Worm (Caenorhabditis elegans) whole organism, L1 larva: ENCODE measurements around the gene nhr-152.

ENCODE experiments used
- C34B4.2 ChIP-seq: sonication (generic microtip); optimal IDR thresholded peaks from 2 replicates; lab custom pipeline; 2017; ENCODE audit warnings: mild to moderate bottlenecking, missing genetic modification characterization, missing compliant biosample characterization
- F16B12.6 ChIP-seq: fragments of 150-350 bp; optimal IDR thresholded peaks from 2 replicates; lab custom pipeline; 2014; ENCODE audit warnings: missing biosample characterization, missing genetic modification characterization
- alr-1 ChIP-seq: fragments of 200-800 bp; sonication (Bioruptor generic); optimal IDR thresholded peaks from 2 replicates; lab custom pipeline; 2018; ENCODE audit warnings: borderline replicate concordance, mild to moderate bottlenecking, missing genetic modification characterization, missing compliant biosample characterization
- blmp-1 ChIP-seq: fragments of 150-350 bp; optimal IDR thresholded peaks from 2 replicates; lab custom pipeline; 2014; ENCODE audit warnings: missing biosample characterization, missing genetic modification characterization
- ceh-63 ChIP-seq: fragments of 200-800 bp; sonication (Bioruptor generic); optimal IDR thresholded peaks from 2 replicates; lab custom pipeline; 2018; ENCODE audit warnings: mild to moderate bottlenecking, missing genetic modification characterization, missing compliant biosample characterization
- ceh-8 ChIP-seq: fragments of 200-800 bp; sonication (Bioruptor generic); optimal IDR thresholded peaks from 2 replicates; lab custom pipeline; 2018; ENCODE audit warnings: mild to moderate bottlenecking, missing genetic modification characterization, moderate library complexity, missing compliant biosample characterization
- ceh-82 ChIP-seq, 3 experiments: fragments of 150-350 bp in 1 of 3; sonication (generic microtip) in 2 of 3; optimal IDR thresholded peaks; 2 replicates each; lab custom pipeline; 2014 to 2017; ENCODE audit warnings: missing biosample characterization in 3 of 3, missing genetic modification characterization in 3 of 3
- ceh-88 ChIP-seq: fragments of 200-800 bp; sonication (Bioruptor generic); IDR thresholded peaks from 2 replicates; pipeline ENCODE4 v1.3.6; 2022; ENCODE audit warnings: missing genetic modification characterization, missing compliant biosample characterization
- dpl-1 ChIP-seq, 3 experiments: fragments of 150-350 bp in 2 of 3; sonication (generic microtip) in 1 of 3; optimal IDR thresholded peaks; 2 replicates each; lab custom pipeline; 2014 to 2017; ENCODE audit warnings: missing biosample characterization in 3 of 3, missing genetic modification characterization in 3 of 3, missing genetic modification reagents in 3 of 3
- efl-1 ChIP-seq, 4 experiments: fragments of 150-350 bp; optimal IDR thresholded peaks in 3 of 4; peaks in 1 of 4; 1 replicate in 1 of 4; 2 replicates in 3 of 4; lab custom pipeline; 2014; ENCODE audit warnings: missing biosample characterization in 2 of 4, missing genetic modification characterization in 2 of 4, missing genetic modification reagents in 2 of 4
- egl-27 ChIP-seq, 2 experiments: fragments of 150-350 bp in 1 of 2; sonication (generic microtip); optimal IDR thresholded peaks; 3 replicates each; lab custom pipeline; 2017 to 2018; ENCODE audit warnings: missing biosample characterization in 2 of 2, missing genetic modification characterization in 2 of 2, missing genetic modification reagents in 2 of 2
- elt-2 ChIP-seq: sonication (generic microtip); optimal IDR thresholded peaks from 2 replicates; lab custom pipeline; 2016; ENCODE audit warnings: missing genetic modification characterization, mild to moderate bottlenecking, inconsistent platforms, missing compliant biosample characterization, missing genetic modification reagents
- fkh-10 ChIP-seq: sonication (generic microtip); optimal IDR thresholded peaks from 2 replicates; lab custom pipeline; 2017; ENCODE audit warnings: missing biosample characterization, missing genetic modification reagents, missing genetic modification characterization
- fos-1 ChIP-seq: fragments of 150-350 bp; optimal IDR thresholded peaks from 2 replicates; lab custom pipeline; 2014; ENCODE audit warnings: missing biosample characterization, missing genetic modification characterization
- grh-1 ChIP-seq: fragments of 200-800 bp; sonication (Bioruptor generic); IDR thresholded peaks from 2 replicates; pipeline ENCODE4 v1.3.6; 2022; ENCODE audit warnings: missing genetic modification reagents, missing genetic modification characterization, missing compliant biosample characterization
- hlh-17 ChIP-seq: fragments of 200-800 bp; sonication (Bioruptor generic); optimal IDR thresholded peaks from 2 replicates; lab custom pipeline; 2018; ENCODE audit warnings: missing genetic modification characterization, mild to moderate bottlenecking, missing compliant biosample characterization, moderate library complexity, borderline replicate concordance
- hlh-4 ChIP-seq: sonication (generic microtip); optimal IDR thresholded peaks from 2 replicates; lab custom pipeline; 2016; ENCODE audit warnings: mild to moderate bottlenecking, missing genetic modification characterization, missing compliant biosample characterization
- irx-1 ChIP-seq: sonication (generic microtip); optimal IDR thresholded peaks from 2 replicates; lab custom pipeline; 2016; ENCODE audit warnings: missing genetic modification characterization, missing compliant biosample characterization
- lin-13 ChIP-seq: fragments of 150-350 bp; optimal IDR thresholded peaks from 2 replicates; lab custom pipeline; 2014; ENCODE audit warnings: missing biosample characterization, missing genetic modification reagents, missing genetic modification characterization
- lin-14 ChIP-seq: fragments of 200-800 bp; sonication (Bioruptor generic); optimal IDR thresholded peaks from 2 replicates; lab custom pipeline; 2018; ENCODE audit warnings: mild to moderate bottlenecking, missing genetic modification characterization, moderate library complexity, missing compliant biosample characterization
- lin-15B ChIP-seq: fragments of 150-350 bp; sonication (generic microtip); optimal IDR thresholded peaks from 3 replicates; lab custom pipeline; 2014; ENCODE audit warnings: missing biosample characterization, missing genetic modification characterization
- lir-3 ChIP-seq: sonication (generic microtip); optimal IDR thresholded peaks from 2 replicates; lab custom pipeline; 2016; ENCODE audit warnings: mild to moderate bottlenecking, missing genetic modification characterization, moderate library complexity, missing compliant biosample characterization; ENCODE audit not compliant: poor library complexity
- mdl-1 ChIP-seq, 2 experiments: fragments of 150-350 bp; optimal IDR thresholded peaks; 2 replicates each; lab custom pipeline; 2014 to 2017; ENCODE audit warnings: missing biosample characterization in 2 of 2, missing genetic modification characterization in 2 of 2, inconsistent platforms in 1 of 2
- nhr-12 ChIP-seq: sonication (generic microtip); optimal IDR thresholded peaks from 2 replicates; lab custom pipeline; 2017; ENCODE audit warnings: missing biosample characterization, missing genetic modification characterization
- nhr-19 ChIP-seq: fragments of 200-800 bp; sonication (Bioruptor generic); conservative IDR thresholded peaks from 2 replicates; pipeline ENCODE4 v1.3.6; 2022; ENCODE audit warnings: missing genetic modification characterization, missing compliant biosample characterization
- nhr-20 ChIP-seq: sonication (generic microtip); optimal IDR thresholded peaks from 2 replicates; lab custom pipeline; 2016; ENCODE audit warnings: mild to moderate bottlenecking, missing genetic modification characterization, missing compliant biosample characterization
- nhr-76 ChIP-seq: sonication (generic microtip); optimal IDR thresholded peaks from 2 replicates; lab custom pipeline; 2017; ENCODE audit warnings: missing biosample characterization, missing genetic modification characterization
- nhr-84 ChIP-seq: sonication (generic microtip); optimal IDR thresholded peaks from 2 replicates; lab custom pipeline; 2017; ENCODE audit warnings: missing biosample characterization, missing genetic modification characterization
- rnt-1 ChIP-seq: sonication (generic microtip); optimal IDR thresholded peaks from 2 replicates; lab custom pipeline; 2016; ENCODE audit warnings: mild to moderate bottlenecking, missing genetic modification characterization, moderate library complexity, missing compliant biosample characterization
- snpc-4 ChIP-seq: fragments of 150-350 bp; optimal IDR thresholded peaks from 2 replicates; lab custom pipeline; 2014; ENCODE audit warnings: missing biosample characterization, missing genetic modification characterization
- swsn-7 ChIP-seq: sonication (generic microtip); optimal IDR thresholded peaks from 2 replicates; lab custom pipeline; 2016; ENCODE audit warnings: missing genetic modification characterization, missing compliant biosample characterization
- unc-30 ChIP-seq: sonication (generic microtip); optimal IDR thresholded peaks from 2 replicates; lab custom pipeline; 2017; ENCODE audit warnings: missing biosample characterization, missing genetic modification characterization
- unc-98 ChIP-seq: fragments of 200-800 bp; sonication (Bioruptor generic); IDR thresholded peaks from 2 replicates; pipeline ENCODE4 v1.3.6; 2022; ENCODE audit warnings: missing genetic modification characterization, missing compliant biosample characterization
- zip-4 ChIP-seq: fragments of 200-800 bp; sonication (Bioruptor generic); optimal IDR thresholded peaks from 2 replicates; lab custom pipeline; 2018; ENCODE audit warnings: mild to moderate bottlenecking, missing genetic modification characterization, moderate library complexity, missing compliant biosample characterization
- ztf-11 ChIP-seq, 2 experiments: sonication (generic microtip); optimal IDR thresholded peaks; 2 replicates each; lab custom pipeline; 2016 to 2017; ENCODE audit warnings: missing genetic modification characterization in 2 of 2, missing biosample characterization in 1 of 2, missing compliant biosample characterization in 1 of 2
- ztf-4 ChIP-seq: fragments of 150-350 bp; optimal IDR thresholded peaks from 2 replicates; lab custom pipeline; 2014; ENCODE audit warnings: missing biosample characterization, missing genetic modification characterization

nhr-152 gene

DNA sequence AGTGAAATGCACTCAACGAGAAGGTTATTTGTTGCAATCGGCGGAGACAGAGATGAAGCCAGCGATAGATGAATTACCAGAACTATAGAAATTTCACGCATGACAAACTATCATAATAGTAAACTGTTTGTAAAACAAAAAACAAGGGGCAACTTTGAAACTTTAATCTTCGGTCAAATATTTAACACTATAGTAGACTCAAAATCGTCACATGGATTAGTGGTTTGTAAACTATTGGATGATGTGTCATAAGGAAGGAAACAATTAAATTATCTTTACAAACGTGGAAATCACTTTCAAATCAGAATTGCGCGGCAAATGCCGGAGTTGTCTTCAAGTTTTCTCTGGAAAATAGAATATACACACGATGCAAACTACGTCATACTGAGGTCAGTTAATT lies 31.5 kb downstream of the nhr-152 start, which contains the start of gene ZK105.5:
Gene ZK105.5 (minus strand): TSS at position 101 of the 400 bp plus-strand sequence.
- TF ChIP-seq blmp-1 (tag; lab: Kevin White, UChicago) (no peak), nhr-12 (tag; lab: Kevin White, UChicago) (no peak), ceh-82 (tag; optimal IDR thresholded peaks at IDR 0.05; lab: Kevin White, UChicago) (no peak), zip-4 (GFP tag; lab: Kevin White, UChicago) (no peak), fos-1 (tag; lab: Kevin White, UChicago) (no peak), hlh-17 (no peak), snpc-4 (tag; lab: Kevin White, UChicago) (no peak), fkh-10 (GFP tag; lab: Kevin White, UChicago) (no peak), F16B12.6 (no peak), grh-1 (no peak), swsn-7 (tag; lab: Kevin White, UChicago) (no peak), unc-98 (GFP tag; lab: Robert Waterston, UW) (no peak), mdl-1 (tag; optimal IDR thresholded peaks at IDR 0.05; lab: Kevin White, UChicago) (no peak), unc-30 (tag; lab: Kevin White, UChicago) (no peak), nhr-76 (tag; lab: Kevin White, UChicago) (no peak), lir-3 (no peak), ceh-88 (GFP tag; lab: Robert Waterston, UW) (no peak)

DNA sequence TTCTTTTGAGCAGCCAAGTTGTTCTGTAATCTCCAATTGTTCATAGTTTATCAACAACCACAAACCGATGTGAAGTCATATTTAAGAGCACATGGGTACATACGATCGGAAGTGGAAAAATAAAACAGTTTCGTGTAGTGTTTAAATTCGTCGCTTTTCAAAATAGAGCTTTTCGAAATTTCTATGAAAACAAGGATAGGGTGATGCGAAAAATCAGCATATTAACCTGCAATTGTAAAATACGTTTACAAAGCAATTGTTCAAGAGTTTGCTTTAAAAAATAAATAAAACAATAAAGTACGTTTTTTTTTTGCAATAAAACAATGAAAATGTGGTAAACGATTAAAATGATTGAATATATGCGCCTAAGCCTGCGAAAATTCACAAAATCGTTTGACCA lies 35.8 kb downstream of the nhr-152 start, which contains the start of gene ZK105.14:
Gene ZK105.14 (minus strand): TSS at position 101 of the 400 bp plus-strand sequence.
- TF ChIP-seq unc-30 (tag; lab: Kevin White, UChicago) (no peak), mdl-1 (tag; optimal IDR thresholded peaks at IDR 0.05; lab: Kevin White, UChicago) (no peak), egl-27 (tag; optimal IDR thresholded peaks at IDR 0.05; lab: Kevin White, UChicago) (no peak), nhr-20 (tag; lab: Kevin White, UChicago) (no peak), ceh-88 (GFP tag; lab: Robert Waterston, UW) (no peak), C34B4.2 (tag; lab: Kevin White, UChicago) (no peak), grh-1 (no peak), nhr-19 (no peak)
- TF ChIP-seq, all 84 proteins: peak for 0

DNA sequence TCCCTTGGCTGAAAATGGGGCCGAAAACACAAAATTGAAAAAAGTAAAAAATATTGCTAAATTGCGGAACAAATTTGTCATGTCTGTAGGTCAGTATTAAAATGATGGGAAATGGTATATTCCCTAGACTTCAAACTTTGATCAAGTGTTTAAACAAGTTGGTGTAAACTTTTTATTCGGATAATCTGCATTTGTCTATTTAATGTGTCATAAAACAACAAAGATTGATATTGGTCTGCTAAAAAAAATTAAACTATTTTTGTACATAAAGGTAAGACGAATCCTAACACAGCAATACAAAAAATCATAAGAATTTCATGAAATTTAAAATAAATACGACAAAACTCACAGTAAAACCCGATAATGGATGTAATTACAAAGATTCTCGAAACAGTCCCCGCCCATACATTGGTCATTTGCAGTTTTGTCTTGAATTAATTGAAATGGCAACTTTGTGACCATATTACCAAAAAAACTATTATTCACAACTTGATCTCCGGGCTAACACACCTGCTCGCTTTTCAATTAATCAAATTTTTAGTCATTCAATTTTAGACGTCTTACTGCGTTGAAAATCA lies 37.9 kb downstream of the nhr-152 start, which contains the start of the genes ZK105.6 and ZK105.8:
Gene ZK105.6 (minus strand): TSS at position 101 of the 578 bp plus-strand sequence.
Gene ZK105.8 (plus strand): TSS at position 528 of the 578 bp plus-strand sequence.
- TF ChIP-seq lir-3 (no peak), fos-1 (tag; lab: Kevin White, UChicago) (no peak), elt-2 (tag; lab: Kevin White, UChicago) (no peak), hlh-4 (tag; lab: Kevin White, UChicago) (no peak), ztf-4 (tag; lab: Kevin White, UChicago) (no peak), ceh-88 (GFP tag; lab: Robert Waterston, UW) (no peak), ceh-8 (GFP tag; lab: Kevin White, UChicago) (no peak), rnt-1 (tag; lab: Kevin White, UChicago) (no peak), dpl-1 (GFP tag; optimal IDR thresholded peaks at IDR 0.05; lab: Kevin White, UChicago) (no peak), lin-14 (no peak), nhr-84 (tag; lab: Kevin White, UChicago) (no peak), ztf-11 (tag; optimal IDR thresholded peaks at IDR 0.05; lab: Kevin White, UChicago) (no peak), lin-13 (no peak), ceh-63 (GFP tag; lab: Kevin White, UChicago) (no peak), alr-1 (tag; lab: Kevin White, UChicago) (no peak), unc-98 (GFP tag; lab: Robert Waterston, UW) (no peak), irx-1 (no peak), lin-15B (tag; lab: Kevin White, UChicago) (no peak), efl-1 (optimal IDR thresholded peaks at IDR 0.05; lab: Kevin White, UChicago) (no peak), efl-1 (GFP tag; optimal IDR thresholded peaks at IDR 0.05 in 1 of 2; lab: Kevin White, UChicago) (no peak)
